Fruit fly (Drosophila melanogaster) whole organism, embryonic: ENCODE measurements around the gene CG16852.

Source experiments
- CG32767 ChIP-seq: fragments of 200-800 bp; sonication (Bioruptor generic); IDR thresholded peaks from 2 replicates; pipeline ENCODE4 v1.3.6; 2022; ENCODE audit warnings: missing biosample characterization, missing genetic modification characterization
- H15 ChIP-seq: fragments of 200-800 bp; sonication (Bioruptor generic); IDR thresholded peaks from 3 replicates; pipeline ENCODE4 v1.3.6; 2022; ENCODE audit warnings: missing biosample characterization, missing genetic modification characterization
- Meics ChIP-seq: fragments of 200-800 bp; sonication (Bioruptor generic); optimal IDR thresholded peaks from 2 replicates; lab custom pipeline; 2017; ENCODE audit warnings: missing biosample characterization, mild to moderate bottlenecking, missing genetic modification characterization
- Spps ChIP-seq: fragments of 200-800 bp; sonication (Bioruptor generic); optimal IDR thresholded peaks from 2 replicates; lab custom pipeline; 2018; ENCODE audit warnings: missing biosample characterization, mild to moderate bottlenecking, missing genetic modification characterization
- nerfin-1 ChIP-seq: fragments of 200-800 bp; sonication (Bioruptor generic); optimal IDR thresholded peaks from 3 replicates; lab custom pipeline; 2019; ENCODE audit warnings: missing biosample characterization, mild to moderate bottlenecking, missing genetic modification characterization, moderate library complexity
- tio ChIP-seq: fragments of 200-800 bp; sonication (Bioruptor generic); optimal IDR thresholded peaks from 2 replicates; lab custom pipeline; 2017; ENCODE audit warnings: missing biosample characterization, missing genetic modification characterization, inconsistent platforms

dm6 chr2L:13548786-13549780 is 8.5 kb downstream of the CG16852 start, which contains the start of gene B4:
- TF ChIP-seq nerfin-1 (peak; percentile 48), Spps (tag; lab: Kevin White, UChicago) (no peak), H15 (GFP tag; lab: Robert Waterston, UW) (no peak; the same call in 2 of the 3 replicates), tio (GFP tag; lab: Kevin White, UChicago) (no peak), CG32767 (GFP tag; lab: Robert Waterston, UW) (no peak; the same call in 1 of the 2 replicates), Meics (GFP tag; lab: Kevin White, UChicago) (no peak)
